Fruit fly (Drosophila melanogaster): ENCODE results near the gene Nct.

Nct gene

DNA sequence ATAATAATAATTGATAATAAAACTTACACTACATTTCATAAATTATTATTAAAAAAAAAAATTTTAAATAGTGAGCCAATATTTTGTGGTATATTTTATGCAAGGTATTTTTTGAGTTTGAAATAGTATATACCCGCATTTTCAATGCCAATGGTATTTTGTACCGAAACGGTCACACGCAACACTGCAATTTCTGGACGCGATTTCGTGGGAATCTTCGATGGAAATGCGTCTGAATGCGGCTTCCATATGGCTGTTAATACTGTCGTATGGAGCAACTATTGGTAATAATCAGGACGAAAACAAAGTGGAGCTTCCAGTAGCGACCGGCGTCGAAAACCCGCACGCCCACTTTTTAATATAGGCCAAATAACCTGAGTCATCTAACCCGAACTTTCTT is at the start of gene Nct:
Gene Nct, plus strand, starts transcription at position 173 of the 400 bp plus-strand sequence.
- no peak for TF ChIP-seq noc (tag; optimal IDR thresholded peaks at IDR 0.05)

DNA sequence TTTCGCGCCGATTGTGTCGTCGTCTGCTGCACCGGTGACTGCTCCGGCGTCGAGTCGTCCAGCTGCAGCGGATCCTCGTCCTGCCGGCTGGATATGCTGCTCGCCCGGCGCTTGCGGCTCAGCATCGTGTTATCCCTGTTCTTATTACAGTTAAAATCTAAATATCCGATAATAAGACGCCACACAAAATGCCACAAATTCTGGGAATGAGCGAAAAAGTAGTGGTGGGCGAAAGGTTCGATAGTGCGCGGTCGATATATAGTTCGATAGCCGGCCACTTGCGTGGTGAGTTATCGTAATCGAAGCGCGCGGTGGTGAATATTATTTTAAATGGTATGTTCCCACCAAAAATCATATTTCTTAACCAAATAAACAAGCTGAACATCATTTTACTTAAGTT is 46.4 kb upstream of the Nct start, which contains the start of gene polybromo:
Gene polybromo, minus strand, starts transcription at position 212 of the 400 bp plus-strand sequence.
- no peak for TF ChIP-seq noc (tag; optimal IDR thresholded peaks at IDR 0.05)

DNA sequence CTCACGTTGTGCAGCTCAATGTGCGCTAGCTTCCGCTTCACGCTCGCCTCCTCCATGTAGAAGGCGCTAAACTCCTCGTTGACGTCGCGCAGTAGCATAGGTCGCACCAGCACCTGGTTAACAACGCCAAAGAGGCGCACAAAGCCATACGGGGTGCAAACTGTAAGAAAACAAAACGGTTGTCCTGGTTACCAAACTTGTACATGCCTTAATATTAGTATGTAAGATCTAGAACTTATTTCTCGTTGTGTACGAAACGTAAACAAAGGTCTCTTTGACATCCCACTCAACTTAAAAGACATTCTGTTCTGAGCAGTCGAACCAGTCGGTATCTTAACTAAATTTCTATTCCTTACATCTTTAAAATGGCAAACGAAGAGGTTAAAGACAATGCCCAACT is 44.1 kb upstream of the Nct start, which contains the start of gene CG6980:
Gene CG6980, plus strand, starts transcription at position 301 of the 400 bp plus-strand sequence.
- no peak for TF ChIP-seq noc (tag; optimal IDR thresholded peaks at IDR 0.05)

DNA sequence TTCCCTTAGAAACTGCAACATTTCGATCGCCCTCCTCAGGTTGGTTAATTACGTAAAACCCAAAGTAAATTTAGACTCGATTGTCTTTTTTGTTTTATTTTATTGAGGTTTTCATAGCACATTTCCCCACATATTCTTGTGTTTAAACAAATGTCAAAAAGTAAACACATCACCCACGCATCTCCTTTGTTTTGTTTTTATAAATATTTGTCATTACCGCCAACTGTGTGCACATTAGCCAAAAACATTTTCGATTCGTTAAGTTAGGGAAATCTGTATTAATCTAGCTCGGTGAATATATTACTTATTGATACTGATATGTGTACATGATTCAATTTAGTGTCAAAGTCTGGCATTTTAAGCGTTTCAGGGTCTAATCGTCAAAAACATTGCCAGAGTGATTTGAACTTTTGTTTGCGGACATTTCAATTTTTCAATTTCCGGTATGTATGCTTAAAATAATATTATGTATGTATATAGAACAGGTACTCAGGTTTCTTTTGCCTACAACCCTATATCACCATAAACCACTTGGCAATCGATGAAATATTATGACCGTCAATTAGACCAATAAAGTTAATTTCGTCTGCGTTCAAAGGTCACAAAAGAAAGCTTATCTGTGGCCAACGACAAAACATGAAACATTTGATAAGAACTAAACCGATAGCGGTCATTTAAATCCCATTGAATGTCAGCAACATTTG is 41.7 kb upstream of the Nct start:
- TF ChIP-seq noc (tag; optimal IDR thresholded peaks at IDR 0.05) = peak; percentile 70

DNA sequence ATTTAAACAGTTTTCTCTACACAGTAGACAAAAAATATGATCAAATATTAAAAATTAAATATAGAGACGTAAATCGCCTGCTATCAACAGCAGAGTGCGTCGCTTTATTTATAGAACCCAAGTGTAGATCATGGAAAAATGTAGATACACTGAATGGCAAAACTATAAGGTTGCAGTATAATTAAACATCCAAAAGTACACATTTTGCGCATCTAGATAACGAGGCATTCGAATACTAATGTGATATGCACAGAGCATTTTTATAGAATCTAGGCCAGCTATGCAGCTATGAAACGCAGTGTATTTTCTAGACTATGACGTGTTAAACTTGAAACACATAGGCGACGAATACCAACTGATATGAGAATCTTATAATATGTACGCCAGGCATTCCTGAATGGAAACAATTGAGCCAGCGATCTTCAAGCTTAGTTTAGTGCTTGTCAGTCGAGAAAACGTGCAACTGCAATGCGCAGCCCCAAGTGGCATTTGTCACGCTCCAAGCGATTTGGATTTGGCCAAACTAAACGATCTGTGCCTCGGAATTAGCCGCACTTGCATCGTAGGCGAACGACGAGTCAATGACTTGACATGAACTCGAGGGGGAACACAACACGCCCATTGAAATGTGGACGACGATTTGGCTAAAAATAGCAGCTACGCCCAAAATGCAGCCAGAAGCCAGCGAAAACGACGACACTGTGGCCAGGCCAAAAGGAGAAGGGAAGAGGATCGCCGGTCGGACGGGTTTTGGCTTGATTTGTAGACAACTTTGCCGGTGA is 40.4 kb upstream of the Nct start:
- TF ChIP-seq noc (tag; optimal IDR thresholded peaks at IDR 0.05) = peak; percentile 96

DNA sequence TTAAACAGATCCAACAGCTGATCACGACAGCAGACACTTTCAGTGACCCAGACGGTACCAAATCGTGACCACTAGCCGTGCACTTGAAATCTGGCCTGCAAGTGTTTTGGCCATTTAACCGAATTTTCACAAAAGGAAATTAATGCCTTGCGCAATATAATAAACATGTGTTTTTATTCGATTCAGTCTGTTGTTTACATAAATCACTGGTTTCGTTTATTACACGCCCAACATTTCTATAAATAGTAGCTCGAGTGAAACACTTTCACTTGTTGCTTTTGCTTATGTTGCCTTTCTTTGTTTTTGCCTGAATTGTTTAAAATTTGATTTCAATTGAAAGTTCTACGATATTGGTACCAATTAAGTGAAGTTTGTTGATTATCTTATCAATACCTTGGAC is 39.0 kb upstream of the Nct start:
- no peak for TF ChIP-seq noc (tag; optimal IDR thresholded peaks at IDR 0.05)

DNA sequence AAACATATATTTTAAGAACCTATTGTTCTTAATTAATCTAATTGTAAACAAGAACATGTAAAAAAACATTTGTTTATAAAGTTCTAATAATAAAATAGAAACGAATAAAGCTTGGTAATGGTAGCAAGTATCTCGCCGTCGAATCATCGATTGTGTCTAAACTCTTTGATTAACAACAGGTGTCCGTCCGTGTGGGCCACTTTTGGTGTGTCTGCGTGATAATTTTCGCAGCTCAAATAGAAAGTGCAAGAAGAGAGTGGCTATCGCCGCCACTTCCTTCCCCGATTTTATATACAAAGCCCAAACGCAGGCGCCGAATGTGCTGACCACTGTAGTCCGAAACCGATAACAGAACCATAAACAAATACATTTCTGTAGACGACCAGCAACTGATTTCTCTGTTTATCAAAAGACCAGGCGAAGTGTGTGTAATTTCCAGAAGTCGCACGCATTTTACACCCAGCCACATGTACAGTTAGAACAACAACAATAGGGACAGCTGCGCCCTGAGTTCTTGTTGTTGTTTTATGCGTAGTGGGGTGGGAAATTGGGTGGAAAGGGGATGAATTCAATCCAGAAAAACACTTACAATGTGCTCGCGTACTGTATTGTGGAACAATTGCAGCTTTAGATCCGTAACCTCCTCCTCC is 38.3 kb upstream of the Nct start:
- no peak for TF ChIP-seq noc (tag; optimal IDR thresholded peaks at IDR 0.05)

DNA sequence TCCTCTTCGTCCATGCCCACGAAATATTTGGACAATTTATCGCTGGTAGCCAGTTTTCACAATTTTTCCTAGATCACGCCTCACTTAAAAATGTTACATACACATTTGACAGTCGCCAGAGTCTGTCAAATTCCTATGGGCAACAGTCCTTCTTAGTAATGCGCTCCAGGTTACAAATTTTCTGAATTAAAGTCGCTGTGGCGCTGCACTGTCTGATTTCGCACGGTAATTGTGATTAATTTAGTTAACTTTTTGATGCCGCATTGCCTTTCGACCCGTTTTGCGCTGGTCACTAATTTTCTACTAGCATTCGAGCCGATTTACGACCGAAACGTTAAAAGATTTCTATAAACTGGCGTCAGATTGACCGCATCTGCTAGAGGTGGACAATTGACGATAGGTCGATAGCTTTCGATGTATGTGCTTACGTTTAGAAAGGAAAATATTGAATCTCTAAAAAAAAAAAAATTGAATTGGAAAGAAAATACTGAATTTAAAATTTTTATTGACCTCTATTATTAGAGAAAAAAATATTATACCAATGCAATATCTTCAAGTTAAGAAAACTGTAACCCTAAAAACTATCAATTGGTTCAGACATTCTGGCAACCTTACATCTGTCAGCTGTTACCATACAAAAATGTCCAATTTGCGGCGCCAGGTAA is 37.6 kb upstream of the Nct start, which contains the start of the genes lili and CG34150:
Gene lili, minus strand, starts transcription at position 376 of the 665 bp plus-strand sequence.
Gene CG34150, plus strand, starts transcription at position 626 of the 665 bp plus-strand sequence.
- TF ChIP-seq noc (tag; optimal IDR thresholded peaks at IDR 0.05) = peak; percentile 57

DNA sequence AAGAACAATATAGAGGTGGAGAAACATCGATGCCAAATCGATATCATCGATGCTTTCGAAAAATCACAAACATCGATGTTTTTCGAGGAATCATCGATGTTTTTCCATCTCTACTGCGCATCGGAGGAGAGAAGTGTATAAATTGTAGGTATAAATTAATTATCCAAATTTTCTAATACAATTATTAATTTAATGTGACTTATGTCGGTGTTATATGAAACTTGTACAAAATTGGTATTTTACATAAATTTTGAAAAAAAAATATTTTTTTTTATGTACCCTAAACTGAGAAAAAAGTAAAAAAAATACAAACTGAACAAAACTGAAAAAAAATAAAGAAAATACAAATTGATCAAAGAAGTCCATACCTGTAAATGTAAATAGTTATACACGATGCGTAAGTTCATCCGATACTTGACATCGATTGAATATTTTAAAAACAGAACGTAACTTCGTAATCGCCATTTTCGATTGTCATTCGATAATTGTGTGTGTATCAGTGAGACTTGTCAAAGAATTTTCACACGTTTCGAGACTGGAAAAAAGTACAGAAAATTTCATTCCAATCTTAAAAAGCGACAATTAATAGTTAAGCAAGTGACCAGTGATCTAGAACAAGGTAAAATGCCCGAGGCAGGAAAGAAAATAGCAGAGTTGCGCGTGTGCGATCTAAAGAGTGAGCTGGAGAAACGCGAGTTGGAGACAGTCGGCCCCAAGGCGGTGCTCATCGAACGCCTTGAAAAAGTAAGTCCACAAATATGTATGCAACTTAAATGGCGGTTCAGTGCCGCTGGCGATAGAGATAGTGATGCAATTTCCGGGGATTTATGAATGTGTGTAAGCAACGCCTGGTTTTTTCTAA is 34.2 kb upstream of the Nct start, which contains the start of the genes CG5808 and Saf-B:
Gene CG5808, minus strand, starts transcription at position 15 of the 862 bp plus-strand sequence.
Gene Saf-B, plus strand, starts transcription at position 472 of the 862 bp plus-strand sequence.
- TF ChIP-seq noc (tag; optimal IDR thresholded peaks at IDR 0.05) = no peak

DNA sequence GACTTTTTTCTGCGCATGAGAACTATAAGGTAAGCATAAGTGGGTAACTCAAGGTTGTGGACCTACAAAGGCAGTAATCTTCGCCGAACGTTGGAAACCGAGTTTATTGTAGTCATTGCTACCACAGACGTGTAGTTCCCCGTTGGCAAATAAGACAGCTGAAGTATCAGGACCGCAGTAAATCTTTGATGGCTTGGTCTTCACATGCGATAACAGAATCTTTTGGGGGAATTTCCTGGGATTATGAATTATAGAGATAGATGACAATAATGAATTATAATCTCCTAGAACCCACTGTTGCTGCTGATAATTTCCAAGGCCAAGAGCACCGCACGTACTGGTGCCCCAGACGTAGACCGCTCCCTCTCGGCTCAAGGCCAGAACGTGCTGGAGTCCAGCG is 28.3 kb upstream of the Nct start:
- no peak for TF ChIP-seq noc (tag; optimal IDR thresholded peaks at IDR 0.05)

DNA sequence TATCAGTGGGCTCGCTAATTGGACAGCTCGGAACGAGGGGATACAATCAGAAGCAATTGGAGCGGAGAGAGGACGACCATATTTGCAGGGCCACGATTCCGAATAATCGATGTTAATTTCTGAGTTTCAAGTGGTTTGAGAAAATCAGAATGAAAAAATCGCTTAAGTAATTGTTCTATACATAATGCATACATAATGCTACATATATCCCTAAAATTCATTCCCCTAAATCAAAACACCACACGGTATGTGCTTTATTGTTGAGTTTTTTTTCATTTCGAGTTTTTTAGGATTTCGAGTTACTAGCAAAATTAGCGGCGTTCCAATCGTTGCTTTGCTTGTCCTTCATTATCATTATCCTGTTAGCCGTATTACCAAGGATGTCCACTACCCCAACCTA is 25.9 kb upstream of the Nct start, which contains the start of gene niki:
Gene niki, minus strand, starts transcription at position 101 of the 400 bp plus-strand sequence.
- no peak for TF ChIP-seq noc (tag; optimal IDR thresholded peaks at IDR 0.05)

DNA sequence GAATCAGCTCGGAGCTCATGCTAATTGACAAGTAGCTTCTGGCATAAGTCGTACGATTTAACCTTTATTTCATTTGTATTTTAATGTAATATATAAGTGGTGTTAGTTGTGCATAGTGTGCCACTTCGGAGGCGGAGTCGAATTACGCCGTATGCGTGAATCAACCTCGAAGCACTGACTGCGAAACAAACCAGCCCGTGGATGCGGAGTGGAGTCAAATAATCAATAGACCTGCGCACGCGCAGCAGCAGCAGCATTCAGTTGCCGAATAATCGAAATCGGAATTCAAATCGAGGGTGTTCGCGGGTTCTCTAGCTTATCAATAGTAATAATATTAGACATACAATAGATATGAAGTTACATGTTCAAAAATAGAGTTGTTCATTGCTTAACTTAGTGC is 23.2 kb upstream of the Nct start, which contains the start of gene RabX4:
Gene RabX4, minus strand, starts transcription at position 176 of the 400 bp plus-strand sequence.
- no peak for TF ChIP-seq noc (tag; optimal IDR thresholded peaks at IDR 0.05)

DNA sequence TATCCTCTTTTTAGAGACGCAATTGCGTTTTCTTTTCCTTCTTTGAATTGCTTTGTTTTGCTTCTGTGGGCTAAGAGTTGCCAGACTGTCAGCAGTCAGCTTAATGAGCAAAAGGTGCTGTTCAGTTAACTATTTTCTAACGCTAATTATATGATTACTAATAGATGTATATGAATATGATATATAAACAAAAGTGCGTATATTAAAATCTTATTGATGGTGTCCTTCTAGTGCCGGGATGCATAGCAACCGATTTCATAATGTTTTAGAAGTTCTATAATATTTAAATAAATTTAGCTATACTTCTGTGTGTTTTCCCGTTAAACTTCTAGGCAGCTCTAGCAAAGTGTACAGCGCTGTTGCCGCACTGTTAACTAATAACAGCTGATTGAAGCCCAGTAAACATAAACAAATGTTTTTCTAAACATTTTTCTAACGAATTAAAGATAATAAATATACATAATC is 21.5 kb upstream of the Nct start, which contains the start of the genes Kaz and CG43273:
Gene Kaz, minus strand, starts transcription at position 73 of the 465 bp plus-strand sequence.
Gene CG43273, plus strand, starts transcription at position 415 of the 465 bp plus-strand sequence.
- no peak for TF ChIP-seq noc (tag; optimal IDR thresholded peaks at IDR 0.05)

DNA sequence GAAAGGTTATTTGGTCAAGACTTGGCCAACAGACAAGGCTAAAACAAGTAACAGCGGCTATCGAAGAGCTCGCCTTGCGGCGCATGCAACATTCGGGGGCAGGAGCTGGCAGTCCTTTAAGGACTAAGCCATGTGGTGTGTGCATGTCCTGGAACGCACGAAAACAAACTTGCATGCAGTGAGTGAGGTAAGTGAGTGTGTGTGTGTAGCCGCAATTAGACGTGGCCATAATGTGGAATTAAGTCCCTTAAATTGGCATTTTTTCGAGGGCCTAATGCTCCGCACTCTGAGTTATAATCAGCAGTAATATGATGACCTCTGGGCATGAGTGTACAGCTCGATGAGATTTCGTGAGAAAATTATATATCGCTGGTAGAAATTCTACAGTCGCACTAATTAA is 17.7 kb upstream of the Nct start, which contains the start of gene sosie:
Gene sosie, plus strand, starts transcription at position 301 of the 400 bp plus-strand sequence.
- TF ChIP-seq noc (tag; optimal IDR thresholded peaks at IDR 0.05) = no peak
